Fruit fly (Drosophila melanogaster) whole organism, larva: ENCODE results near the gene CG13699.

ENCODE experiments used
- noc ChIP-seq: fragments of 200-800 bp; sonication (Bioruptor generic); optimal IDR thresholded peaks from 3 replicates; lab custom pipeline; 2019; ENCODE audit warnings: missing biosample characterization, mild to moderate bottlenecking, missing genetic modification characterization, moderate library complexity

Gene CG13699

dm6 chr3L:18162174-18162690, at the start of gene CG13699:
TSS of gene CG13699 (minus strand) at chr3L:18162522.
- no peak for TF ChIP-seq noc (tag; lab: Kevin White, UChicago)

- no peak for TF ChIP-seq noc (tag; lab: Kevin White, UChicago)
Observed at dm6 chr3L:18205516-18205915, 43.2 kb upstream of the CG13699 start.

- TF ChIP-seq noc (tag; lab: Kevin White, UChicago) = no peak
Observed at dm6 chr3L:18204366-18204765, 42.0 kb upstream of the CG13699 start.

dm6 chr3L:18203949-18204348, 41.6 kb upstream of the CG13699 start:
- TF ChIP-seq noc (tag; lab: Kevin White, UChicago) = peak; percentile 3

dm6 chr3L:18201194-18201593, 38.9 kb upstream of the CG13699 start, which contains the start of gene CG7320:
TSS of gene CG7320 (plus strand) at chr3L:18201494.
- no peak for TF ChIP-seq noc (tag; lab: Kevin White, UChicago)

dm6 chr3L:18200164-18200563, 37.8 kb upstream of the CG13699 start:
- no peak for TF ChIP-seq noc (tag; lab: Kevin White, UChicago)

dm6 chr3L:18198749-18199148, 36.4 kb upstream of the CG13699 start:
- TF ChIP-seq noc (tag; lab: Kevin White, UChicago) = no peak

dm6 chr3L:18198165-18198564, 35.8 kb upstream of the CG13699 start:
- TF ChIP-seq noc (tag; lab: Kevin White, UChicago) = no peak

dm6 chr3L:18194998-18195604, 32.8 kb upstream of the CG13699 start:
- TF ChIP-seq noc (tag; lab: Kevin White, UChicago) = no peak

- peak; percentile 6 for TF ChIP-seq noc (tag; lab: Kevin White, UChicago)
Observed at dm6 chr3L:18194323-18194996, 32.1 kb upstream of the CG13699 start.

- TF ChIP-seq noc (tag; lab: Kevin White, UChicago) = no peak
Observed at dm6 chr3L:18193642-18194041, 31.3 kb upstream of the CG13699 start.

dm6 chr3L:18192858-18193478, 30.6 kb upstream of the CG13699 start:
- peak; percentile 71 for TF ChIP-seq noc (tag; lab: Kevin White, UChicago)

- TF ChIP-seq noc (tag; lab: Kevin White, UChicago) = no peak
Observed at dm6 chr3L:18191555-18192135, 29.3 kb upstream of the CG13699 start.

- TF ChIP-seq noc (tag; lab: Kevin White, UChicago) = no peak
Observed at dm6 chr3L:18190484-18191220, 28.3 kb upstream of the CG13699 start.

- no peak for TF ChIP-seq noc (tag; lab: Kevin White, UChicago)
Observed at dm6 chr3L:18188473-18189087, 26.3 kb upstream of the CG13699 start.
